Worm (Caenorhabditis elegans) whole organism, late embryonic: Measurements from ENCODE around the gene nex-3.

ENCODE experiments used
- ceh-18 ChIP-seq: sonication (generic microtip); optimal IDR thresholded peaks from 2 replicates; lab custom pipeline; 2016; ENCODE audit warnings: missing genetic modification characterization, missing compliant biosample characterization
- ceh-9 ChIP-seq: sonication (generic microtip); optimal IDR thresholded peaks from 2 replicates; lab custom pipeline; 2016; ENCODE audit warnings: mild to moderate bottlenecking, missing genetic modification characterization, inconsistent platforms, missing compliant biosample characterization
- ets-4 ChIP-seq: sonication (generic microtip); optimal IDR thresholded peaks from 2 replicates; lab custom pipeline; 2016; ENCODE audit warnings: missing genetic modification characterization, missing compliant biosample characterization
- fax-1 ChIP-seq: sonication (generic microtip); optimal IDR thresholded peaks from 2 replicates; lab custom pipeline; 2016; ENCODE audit warnings: missing genotype, missing genetic modification characterization, missing compliant biosample characterization
- hlh-13 ChIP-seq: fragments of 200-800 bp; sonication (Bioruptor generic); optimal IDR thresholded peaks from 2 replicates; lab custom pipeline; 2018; ENCODE audit warnings: mild to moderate bottlenecking, missing genetic modification characterization, missing compliant biosample characterization
- hlh-15 ChIP-seq: sonication (generic microtip); optimal IDR thresholded peaks from 2 replicates; lab custom pipeline; 2016; ENCODE audit warnings: missing genetic modification characterization, missing compliant biosample characterization
- hlh-8 ChIP-seq: sonication (generic microtip); optimal IDR thresholded peaks from 2 replicates; lab custom pipeline; 2016; ENCODE audit warnings: missing genotype, missing genetic modification characterization, missing compliant biosample characterization
- nhr-11 ChIP-seq: fragments of 150-350 bp; optimal IDR thresholded peaks from 2 replicates; lab custom pipeline; 2014; ENCODE audit warnings: missing biosample characterization, missing genetic modification characterization
- nhr-232 ChIP-seq: sonication (generic microtip); optimal IDR thresholded peaks from 2 replicates; lab custom pipeline; 2016; ENCODE audit warnings: missing genetic modification characterization, missing compliant biosample characterization
- pha-4 ChIP-seq: fragments of 150-350 bp; optimal IDR thresholded peaks from 2 replicates; lab custom pipeline; 2018; ENCODE audit warnings: missing biosample characterization, missing genetic modification reagents, missing genetic modification characterization
- pqm-1 ChIP-seq: sonication (generic microtip); optimal IDR thresholded peaks from 2 replicates; lab custom pipeline; 2016; ENCODE audit warnings: missing genetic modification characterization, missing compliant biosample characterization
- ref-2 ChIP-seq: sonication (generic microtip); optimal IDR thresholded peaks from 2 replicates; lab custom pipeline; 2016; ENCODE audit warnings: missing genetic modification characterization, missing compliant biosample characterization
- sox-2 ChIP-seq: fragments of 200-800 bp; sonication (Bioruptor generic); IDR thresholded peaks from 2 replicates; pipeline ENCODE4 v1.3.6; 2022; ENCODE audit warnings: missing genetic modification reagents, missing genetic modification characterization, missing compliant biosample characterization
- tbx-2 ChIP-seq: sonication (generic microtip); optimal IDR thresholded peaks from 2 replicates; lab custom pipeline; 2016; ENCODE audit warnings: missing genetic modification characterization, missing compliant biosample characterization

- TF ChIP-seq nhr-11 (tag; lab: Kevin White, UChicago) (no peak), hlh-15 (tag; lab: Kevin White, UChicago) (no peak), ets-4 (no peak), fax-1 (tag; lab: Kevin White, UChicago) (no peak), ceh-18 (tag; lab: Kevin White, UChicago) (no peak), sox-2 (GFP tag; lab: Robert Waterston, UW) (no peak), pqm-1 (tag; lab: Kevin White, UChicago) (no peak), tbx-2 (tag; lab: Kevin White, UChicago) (no peak), hlh-8 (no peak), ref-2 (tag; lab: Kevin White, UChicago) (no peak), hlh-13 (GFP tag; lab: Kevin White, UChicago) (no peak), ceh-9 (tag; lab: Kevin White, UChicago) (no peak), nhr-232 (tag; lab: Kevin White, UChicago) (no peak), pha-4 (tag; lab: Kevin White, UChicago) (no peak)
Observed at ce11 chrIII:4493008-4493777, 51.3 kb downstream of the nex-3 start.
